Worm (Caenorhabditis elegans) whole organism, L2 larva: ENCODE measurements around the gene arcp-1.

Experiments used
- C34F6.9 ChIP-seq: fragments of 150-350 bp; optimal IDR thresholded peaks from 2 replicates; lab custom pipeline; 2014; ENCODE audit warnings: missing biosample characterization, missing genetic modification characterization
- F13H6.1 ChIP-seq: sonication (generic microtip); optimal IDR thresholded peaks from 2 replicates; lab custom pipeline; 2016; ENCODE audit warnings: missing genetic modification characterization, missing compliant biosample characterization
- Y55F3AM.14 ChIP-seq: fragments of 200-800 bp; sonication (Bioruptor generic); optimal IDR thresholded peaks from 2 replicates; lab custom pipeline; 2018; ENCODE audit warnings: mild to moderate bottlenecking, missing genetic modification characterization, missing compliant biosample characterization
- ZK546.5 ChIP-seq: sonication (generic microtip); optimal IDR thresholded peaks from 2 replicates; lab custom pipeline; 2017; ENCODE audit warnings: missing biosample characterization, missing genetic modification characterization
- alr-1 ChIP-seq: fragments of 150-350 bp; optimal IDR thresholded peaks from 2 replicates; lab custom pipeline; 2014; ENCODE audit warnings: missing biosample characterization, missing genetic modification characterization
- ama-1 ChIP-seq: fragments of 150-350 bp; optimal IDR thresholded peaks from 2 replicates; lab custom pipeline; 2018; ENCODE audit warnings: inconsistent platforms
- blmp-1 ChIP-seq: sonication (generic microtip); optimal IDR thresholded peaks from 2 replicates; lab custom pipeline; 2017; ENCODE audit warnings: missing genetic modification characterization, mild to moderate bottlenecking, missing compliant biosample characterization, antibody characterized with exemption, moderate library complexity; ENCODE audit not compliant: insufficient read depth
- ceh-16 ChIP-seq: fragments of 150-350 bp; optimal IDR thresholded peaks from 2 replicates; lab custom pipeline; 2014; ENCODE audit warnings: missing biosample characterization, missing genetic modification characterization
- ceh-82 ChIP-seq: fragments of 150-350 bp; optimal IDR thresholded peaks from 2 replicates; lab custom pipeline; 2014; ENCODE audit warnings: missing biosample characterization, missing genetic modification characterization
- crh-2 ChIP-seq: sonication (generic microtip); optimal IDR thresholded peaks from 2 replicates; lab custom pipeline; 2017; ENCODE audit warnings: missing biosample characterization, missing genetic modification characterization
- dmd-4 ChIP-seq: sonication (generic microtip); optimal IDR thresholded peaks from 2 replicates; lab custom pipeline; 2017; ENCODE audit warnings: missing biosample characterization, missing genetic modification characterization
- egl-27 ChIP-seq: sonication (generic microtip); optimal IDR thresholded peaks from 3 replicates; lab custom pipeline; 2017; ENCODE audit warnings: missing biosample characterization, missing genetic modification reagents, missing genetic modification characterization
- elt-1 ChIP-seq: fragments of 150-350 bp; optimal IDR thresholded peaks from 2 replicates; lab custom pipeline; 2014; ENCODE audit warnings: missing biosample characterization, missing genetic modification characterization
- elt-3 ChIP-seq: sonication (generic microtip); optimal IDR thresholded peaks from 2 replicates; lab custom pipeline; 2017; ENCODE audit warnings: missing biosample characterization, missing genetic modification characterization
- fos-1 ChIP-seq: fragments of 150-350 bp; optimal IDR thresholded peaks from 2 replicates; lab custom pipeline; 2014; ENCODE audit warnings: missing biosample characterization, missing genetic modification characterization
- gmeb-1 ChIP-seq: fragments of 150-350 bp; optimal IDR thresholded peaks from 2 replicates; lab custom pipeline; 2014; ENCODE audit warnings: missing biosample characterization, missing genetic modification characterization
- lin-11 ChIP-seq: fragments of 150-350 bp; sonication (generic microtip); optimal IDR thresholded peaks from 2 replicates; lab custom pipeline; 2014; ENCODE audit warnings: missing biosample characterization, missing genetic modification characterization, inconsistent platforms, mixed read lengths
- lin-13 ChIP-seq: fragments of 150-350 bp; optimal IDR thresholded peaks from 2 replicates; lab custom pipeline; 2014; ENCODE audit warnings: missing biosample characterization, missing genetic modification reagents, missing genetic modification characterization
- lin-39 ChIP-seq: fragments of 150-350 bp; optimal IDR thresholded peaks from 2 replicates; lab custom pipeline; 2014; ENCODE audit warnings: missing biosample characterization, missing genetic modification reagents, missing genetic modification characterization
- lsy-2 ChIP-seq, 2 experiments: fragments of 150-350 bp in 1 of 2; sonication (generic microtip) in 1 of 2; optimal IDR thresholded peaks; 2 replicates each; lab custom pipeline; 2014 to 2017; ENCODE audit warnings: missing biosample characterization in 2 of 2, missing genetic modification characterization in 2 of 2
- mab-5 ChIP-seq: fragments of 150-350 bp; optimal IDR thresholded peaks from 2 replicates; lab custom pipeline; 2014; ENCODE audit warnings: missing biosample characterization, missing genetic modification characterization
- mbf-1 ChIP-seq: sonication (generic microtip); optimal IDR thresholded peaks from 2 replicates; lab custom pipeline; 2017; ENCODE audit warnings: missing biosample characterization, missing genetic modification characterization
- mdl-1 ChIP-seq, 2 experiments: fragments of 150-350 bp in 1 of 2; sonication (generic microtip) in 1 of 2; optimal IDR thresholded peaks; 2 replicates each; lab custom pipeline; 2017; ENCODE audit warnings: missing biosample characterization in 2 of 2, missing genetic modification characterization in 2 of 2
- nhr-10 ChIP-seq: sonication (generic microtip); optimal IDR thresholded peaks from 2 replicates; lab custom pipeline; 2017; ENCODE audit warnings: missing biosample characterization, missing genetic modification characterization
- nhr-11 ChIP-seq: fragments of 150-350 bp; optimal IDR thresholded peaks from 2 replicates; lab custom pipeline; 2014; ENCODE audit warnings: missing biosample characterization, missing genetic modification characterization
- nhr-12 ChIP-seq: fragments of 150-350 bp; optimal IDR thresholded peaks from 2 replicates; lab custom pipeline; 2014; ENCODE audit warnings: missing biosample characterization, missing genetic modification characterization
- nhr-129 ChIP-seq: fragments of 150-350 bp; optimal IDR thresholded peaks from 2 replicates; lab custom pipeline; 2014; ENCODE audit warnings: missing biosample characterization, missing genetic modification characterization
- nhr-21 ChIP-seq: fragments of 150-350 bp; optimal IDR thresholded peaks from 2 replicates; lab custom pipeline; 2014; ENCODE audit warnings: missing biosample characterization, missing genetic modification characterization
- nhr-23 ChIP-seq: fragments of 150-350 bp; optimal IDR thresholded peaks from 2 replicates; lab custom pipeline; 2014; ENCODE audit warnings: missing biosample characterization, missing genetic modification reagents, missing genetic modification characterization
- nhr-237 ChIP-seq: fragments of 150-350 bp; optimal IDR thresholded peaks from 2 replicates; lab custom pipeline; 2014; ENCODE audit warnings: missing biosample characterization, missing genetic modification characterization
- nhr-25 ChIP-seq: fragments of 150-350 bp; sonication (generic microtip); optimal IDR thresholded peaks from 3 replicates; lab custom pipeline; 2014; ENCODE audit warnings: missing biosample characterization, missing genetic modification characterization
- nhr-6 ChIP-seq: fragments of 150-350 bp; optimal IDR thresholded peaks from 2 replicates; lab custom pipeline; 2014; ENCODE audit warnings: missing biosample characterization, missing genetic modification characterization
- nhr-77 ChIP-seq: fragments of 150-350 bp; optimal IDR thresholded peaks from 2 replicates; lab custom pipeline; 2014; ENCODE audit warnings: missing biosample characterization, missing genetic modification characterization
- sma-3 ChIP-seq: sonication (generic microtip); optimal IDR thresholded peaks from 2 replicates; lab custom pipeline; 2016; ENCODE audit warnings: missing genetic modification reagents, missing genetic modification characterization, missing compliant biosample characterization
- sma-9 ChIP-seq, 2 experiments: fragments of 150-350 bp in 1 of 2; sonication (generic microtip) in 1 of 2; optimal IDR thresholded peaks; 2 replicates each; lab custom pipeline; 2014 to 2016; ENCODE audit warnings: missing genetic modification characterization in 2 of 2, mild to moderate bottlenecking in 1 of 2, missing biosample characterization in 1 of 2, missing compliant biosample characterization in 1 of 2, missing genetic modification reagents in 1 of 2, moderate library complexity in 1 of 2
- snpc-4 ChIP-seq: fragments of 150-350 bp; optimal IDR thresholded peaks from 2 replicates; lab custom pipeline; 2014; ENCODE audit warnings: missing biosample characterization, missing genetic modification characterization
- unc-39 ChIP-seq: fragments of 150-350 bp; optimal IDR thresholded peaks from 2 replicates; lab custom pipeline; 2014; ENCODE audit warnings: missing biosample characterization, missing genetic modification characterization
- unc-55 ChIP-seq: fragments of 150-350 bp; sonication (generic microtip); optimal IDR thresholded peaks from 3 replicates; lab custom pipeline; 2014; ENCODE audit warnings: missing biosample characterization, missing genetic modification reagents, missing genetic modification characterization
- unc-62 ChIP-seq: fragments of 150-350 bp; optimal IDR thresholded peaks from 2 replicates; lab custom pipeline; 2014; ENCODE audit warnings: missing biosample characterization, missing genetic modification reagents, missing genetic modification characterization
- zag-1 ChIP-seq: fragments of 150-350 bp; optimal IDR thresholded peaks from 2 replicates; lab custom pipeline; 2014; ENCODE audit warnings: missing biosample characterization, missing genetic modification characterization
- ztf-1 ChIP-seq: fragments of 200-800 bp; sonication (Bioruptor generic); conservative IDR thresholded peaks from 2 replicates; pipeline ENCODE4 v1.3.6; 2022; ENCODE audit warnings: missing genetic modification characterization, missing compliant biosample characterization
- ztf-11 ChIP-seq: sonication (generic microtip); optimal IDR thresholded peaks from 2 replicates; lab custom pipeline; 2017; ENCODE audit warnings: missing biosample characterization, missing genetic modification characterization
- ztf-4 ChIP-seq: fragments of 150-350 bp; optimal IDR thresholded peaks from 2 replicates; lab custom pipeline; 2014; ENCODE audit warnings: missing biosample characterization, missing genetic modification characterization

arcp-1 gene

DNA sequence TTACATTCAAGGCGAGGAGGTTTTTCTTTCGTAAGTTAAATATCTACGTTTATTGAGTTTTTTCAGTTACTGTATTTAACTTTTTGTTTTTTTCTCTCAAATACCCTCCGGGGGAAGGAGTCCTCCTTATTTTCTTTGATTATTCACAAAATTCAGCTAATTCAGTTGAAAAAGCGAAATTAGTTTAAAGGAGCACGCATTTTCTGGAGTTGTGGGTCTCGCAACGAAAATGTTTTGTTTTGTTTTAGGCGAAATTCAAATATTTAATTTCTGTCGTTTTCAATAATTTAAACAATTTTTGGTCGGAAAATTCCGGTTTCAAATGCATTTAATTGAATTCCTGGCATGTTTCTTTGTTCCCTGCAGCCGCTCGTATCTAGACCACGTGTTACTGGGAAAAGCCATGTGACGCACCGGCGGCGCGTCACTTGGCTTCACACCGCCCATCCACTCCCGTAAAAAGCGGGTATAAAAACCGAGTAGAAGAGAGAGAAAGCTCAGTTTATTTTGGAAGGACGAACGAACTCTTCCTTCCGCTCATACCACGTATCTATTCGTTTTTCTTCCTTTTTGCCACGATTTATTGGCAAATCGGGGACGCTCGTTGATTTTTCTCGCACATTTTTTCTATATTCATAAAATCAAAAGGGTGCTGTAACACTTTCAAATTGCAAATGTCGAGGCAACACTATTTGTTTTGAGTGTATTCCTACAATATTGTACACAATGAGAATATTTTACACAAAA is 23.5 kb downstream of the arcp-1 start:
- TF ChIP-seq C34F6.9 (tag; lab: Kevin White, UChicago) = peak; percentile 20
- peak; percentile 80 for TF ChIP-seq ama-1
- peak in 1 of 2 experiments; percentile 21 for TF ChIP-seq lsy-2 (tag; optimal IDR thresholded peaks at IDR 0.05; lab: Kevin White, UChicago)
- peak; percentile 20 for TF ChIP-seq nhr-129 (tag; lab: Kevin White, UChicago)
- TF ChIP-seq Y55F3AM.14 (GFP tag; lab: Kevin White, UChicago) = no peak
- TF ChIP-seq nhr-10 (tag; lab: Kevin White, UChicago) = no peak
- TF ChIP-seq, all 48 proteins: peak for 4

DNA sequence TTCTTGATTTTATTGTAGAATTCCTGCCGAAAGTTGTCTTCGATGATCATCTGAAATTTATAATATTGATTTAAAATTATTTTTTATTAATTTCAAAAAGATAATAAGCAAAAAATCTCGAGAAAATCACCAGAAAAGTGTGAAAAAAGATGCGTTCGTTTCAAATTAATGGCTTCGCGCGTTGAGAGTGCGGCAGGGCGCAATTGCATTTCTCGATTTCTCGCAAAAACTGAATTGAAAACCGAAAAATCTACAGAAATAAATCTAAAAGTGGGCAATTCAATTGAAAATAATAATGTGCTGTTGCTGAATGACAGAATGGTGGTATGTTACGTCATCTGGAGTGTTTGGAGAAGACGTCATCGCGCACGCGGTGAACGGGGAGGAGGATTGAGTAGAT is 24.2 kb downstream of the arcp-1 start, which contains the start of gene evl-18:
TSS of gene evl-18 (minus strand) at position 50 of the 400 bp plus-strand sequence.
- peak in 1 of 2 experiments; percentile 30 for TF ChIP-seq lsy-2 (tag; optimal IDR thresholded peaks at IDR 0.05; lab: Kevin White, UChicago)
- TF ChIP-seq gmeb-1 = peak; percentile 38
- peak; percentile 49 for TF ChIP-seq C34F6.9 (tag; lab: Kevin White, UChicago)
- TF ChIP-seq ceh-82 (tag; lab: Kevin White, UChicago) = no peak
- TF ChIP-seq Y55F3AM.14 (GFP tag; lab: Kevin White, UChicago) = no peak
- no peak for TF ChIP-seq mbf-1 (tag; lab: Kevin White, UChicago)
- TF ChIP-seq snpc-4 = no peak
- peak; percentile 43 for TF ChIP-seq unc-55
- TF ChIP-seq nhr-237 (tag; lab: Kevin White, UChicago) = no peak
- peak; percentile 9 for TF ChIP-seq nhr-129 (tag; lab: Kevin White, UChicago)
- no peak for TF ChIP-seq ama-1
- no peak for TF ChIP-seq ZK546.5 (tag; lab: Kevin White, UChicago)
- TF ChIP-seq elt-1 = no peak
- no peak for TF ChIP-seq alr-1 (tag; lab: Kevin White, UChicago)
- no peak for TF ChIP-seq nhr-77 (tag; lab: Kevin White, UChicago)
- TF ChIP-seq, all 48 proteins: peak for 5

DNA sequence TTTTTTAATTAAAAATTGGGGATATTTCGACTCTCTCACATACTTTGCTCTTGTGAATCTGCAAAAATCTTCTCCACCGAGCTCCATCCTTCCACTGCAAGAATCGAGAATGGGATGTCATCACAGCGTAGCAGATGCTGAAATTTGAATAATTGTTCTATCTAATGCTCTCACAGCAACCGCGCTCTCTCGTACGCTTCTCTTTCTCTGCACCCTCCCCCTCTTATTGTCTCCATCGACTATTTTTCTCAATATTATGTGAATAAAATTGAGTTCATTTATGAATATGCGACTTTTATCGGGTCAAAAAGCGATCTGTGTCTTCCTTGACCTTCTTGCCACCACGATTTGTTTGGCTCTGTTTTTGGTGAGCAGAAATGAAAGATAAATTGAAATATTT is 25.2 kb downstream of the arcp-1 start, which contains the start of gene F34D10.3:
TSS of gene F34D10.3 (plus strand) at position 249 of the 400 bp plus-strand sequence.
- TF ChIP-seq nhr-11 (tag; lab: Kevin White, UChicago) (no peak), mdl-1 (tag; optimal IDR thresholded peaks at IDR 0.05; lab: Kevin White, UChicago) (no peak), lin-13 (no peak), ztf-11 (tag; lab: Kevin White, UChicago) (no peak), nhr-129 (tag; lab: Kevin White, UChicago) (peak; percentile 16), sma-3 (GFP tag; lab: Kevin White, UChicago) (no peak), elt-1 (no peak), lsy-2 (tag; optimal IDR thresholded peaks at IDR 0.05; lab: Kevin White, UChicago) (peak in 1 of 2 experiments; percentile 3), ztf-1 (GFP tag; lab: Robert Waterston, UW) (no peak), ama-1 (no peak), nhr-25 (tag; lab: Kevin White, UChicago) (no peak), alr-1 (tag; lab: Kevin White, UChicago) (no peak), nhr-77 (tag; lab: Kevin White, UChicago) (no peak), ceh-82 (tag; lab: Kevin White, UChicago) (no peak), nhr-21 (no peak), snpc-4 (no peak), nhr-23 (tag; lab: Kevin White, UChicago) (no peak), unc-55 (peak; percentile 53), fos-1 (tag; lab: Kevin White, UChicago) (no peak), nhr-10 (tag; lab: Kevin White, UChicago) (no peak), ztf-4 (no peak), unc-39 (tag; lab: Kevin White, UChicago) (no peak), nhr-6 (tag; lab: Kevin White, UChicago) (no peak), F13H6.1 (no peak), crh-2 (no peak), unc-62 (no peak), C34F6.9 (tag; lab: Kevin White, UChicago) (peak; percentile 30), egl-27 (tag; lab: Kevin White, UChicago) (no peak), nhr-237 (tag; lab: Kevin White, UChicago) (no peak)

DNA sequence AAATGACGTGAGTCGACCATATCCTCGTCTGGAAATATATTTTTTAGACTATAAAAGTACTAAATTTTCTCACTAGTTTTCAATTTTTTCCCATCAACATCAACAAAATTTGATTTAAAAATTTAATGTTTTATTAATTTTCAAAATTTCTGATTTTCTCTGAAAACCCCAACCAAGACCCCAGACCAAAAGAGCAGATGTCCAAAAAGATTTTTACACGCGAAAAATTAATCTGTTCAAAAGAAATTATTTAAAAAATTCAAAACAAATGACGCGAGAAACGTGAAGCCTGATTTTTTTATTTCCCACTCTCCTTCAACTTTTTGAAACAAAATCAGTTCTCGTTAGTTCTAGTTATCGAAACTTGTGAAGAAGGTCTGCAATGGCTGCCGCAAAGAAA is 28.7 kb downstream of the arcp-1 start, which contains the start of gene F34D10.8:
TSS of gene F34D10.8 (plus strand) at position 301 of the 400 bp plus-strand sequence.
- TF ChIP-seq nhr-21 (no peak), ceh-16 (tag; lab: Kevin White, UChicago) (no peak), dmd-4 (tag; lab: Kevin White, UChicago) (no peak), alr-1 (tag; lab: Kevin White, UChicago) (no peak), lin-13 (no peak), nhr-23 (tag; lab: Kevin White, UChicago) (no peak), mab-5 (no peak), lin-39 (no peak), nhr-237 (tag; lab: Kevin White, UChicago) (no peak), nhr-129 (tag; lab: Kevin White, UChicago) (no peak), nhr-6 (tag; lab: Kevin White, UChicago) (no peak), nhr-12 (tag; lab: Kevin White, UChicago) (no peak), zag-1 (tag; lab: Kevin White, UChicago) (no peak), elt-3 (tag; lab: Kevin White, UChicago) (no peak), sma-9 (GFP tag; optimal IDR thresholded peaks at IDR 0.05; lab: Kevin White, UChicago) (no peak), sma-9 (tag; optimal IDR thresholded peaks at IDR 0.05; lab: Kevin White, UChicago) (no peak), nhr-10 (tag; lab: Kevin White, UChicago) (no peak), unc-55 (no peak), blmp-1 (tag; lab: Kevin White, UChicago) (no peak), lin-11 (tag; lab: Kevin White, UChicago) (no peak)
- TF ChIP-seq, all 48 proteins: peak for 0
